Comparison of ENCODE assay signal across 8 worm cellular contexts in the genomic region with DNA sequence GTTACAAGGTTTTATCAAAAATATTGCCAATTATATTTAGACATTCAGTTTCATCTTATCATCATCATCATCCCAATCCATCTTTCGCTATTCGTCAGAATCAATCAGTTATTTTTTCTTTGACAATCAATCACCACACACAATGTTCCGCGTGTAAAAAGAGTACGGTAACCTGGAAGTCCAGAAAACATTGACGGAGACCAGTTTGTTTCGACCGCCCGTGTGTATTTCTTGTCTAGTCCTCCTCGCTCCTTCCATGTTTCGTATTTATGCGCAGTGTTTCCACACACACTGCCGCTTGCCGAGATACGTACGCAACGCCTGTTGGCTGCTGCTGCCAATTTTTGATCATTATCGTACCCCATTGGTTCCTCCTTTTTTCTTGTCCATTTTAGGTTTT.
A peak's percentile ranks its signal among the peaks of the same experiment; 100 is the strongest.
TF ChIP-seq lines count a peak whose summit lies in the region.

No protein-coding gene starts in this region.

TF ChIP-seq in whole organism, L1 larva, 84 proteins besides CTCF, POLR2A, EP300 and RAD21 (continues in another document):
- peak in 3 of 6 experiments; percentile 11 to 61 (median 38) for TF ChIP-seq elt-3 (tag; optimal IDR thresholded peaks at IDR 0.05; lab: Kevin White, UChicago)
- TF ChIP-seq mep-1 (tag; optimal IDR thresholded peaks at IDR 0.05; lab: Kevin White, UChicago): peak; percentile 33
- TF ChIP-seq dpl-1 (GFP tag; optimal IDR thresholded peaks at IDR 0.05; lab: Kevin White, UChicago): peak in 1 of 3 experiments; percentile 8
- TF ChIP-seq nhr-20 (tag; optimal IDR thresholded peaks at IDR 0.05; lab: Kevin White, UChicago): peak; percentile 43
- TF ChIP-seq unc-130 (tag; optimal IDR thresholded peaks at IDR 0.05; lab: Kevin White, UChicago): peak; percentile 51
- peak; percentile 29 for TF ChIP-seq tbx-2 (tag; optimal IDR thresholded peaks at IDR 0.05; lab: Kevin White, UChicago)
- peak; percentile 3 to 49 for TF ChIP-seq lin-35 (GFP tag; optimal IDR thresholded peaks at IDR 0.05; lab: Kevin White, UChicago)
- peak; percentile 76 for TF ChIP-seq blmp-1 (tag; optimal IDR thresholded peaks at IDR 0.05; lab: Kevin White, UChicago)
- peak in 1 of 2 experiments; percentile 53 for TF ChIP-seq mdl-1 (tag; optimal IDR thresholded peaks at IDR 0.05; lab: Kevin White, UChicago)
- no peak for TF ChIP-seq zip-4 (GFP tag; optimal IDR thresholded peaks at IDR 0.05; lab: Kevin White, UChicago)

TF ChIP-seq in whole organism, L2 larva, 48 proteins besides CTCF, POLR2A, EP300 and RAD21 (continues in another document):
- TF ChIP-seq sma-3 (GFP tag; optimal IDR thresholded peaks at IDR 0.05; lab: Kevin White, UChicago) (peak; percentile 29), unc-55 (GFP tag; optimal IDR thresholded peaks at IDR 0.05; lab: Kevin White, UChicago) (no peak), ceh-82 (tag; optimal IDR thresholded peaks at IDR 0.05; lab: Kevin White, UChicago) (no peak), skn-1 (tag; optimal IDR thresholded peaks at IDR 0.05; lab: Kevin White, UChicago) (no peak), fos-1 (tag; optimal IDR thresholded peaks at IDR 0.05; lab: Kevin White, UChicago) (peak; percentile 36), lin-11 (tag; optimal IDR thresholded peaks at IDR 0.05; lab: Kevin White, UChicago) (no peak), mbf-1 (tag; optimal IDR thresholded peaks at IDR 0.05; lab: Kevin White, UChicago) (no peak), zag-1 (tag; optimal IDR thresholded peaks at IDR 0.05; lab: Kevin White, UChicago) (no peak), lin-13 (GFP tag; optimal IDR thresholded peaks at IDR 0.05; lab: Kevin White, UChicago) (peak; percentile 5), ZK546.5 (tag; optimal IDR thresholded peaks at IDR 0.05; lab: Kevin White, UChicago) (no peak)

TF ChIP-seq in whole organism, L3 larva, 47 proteins besides CTCF, POLR2A, EP300 and RAD21 (continues in another document):
- TF ChIP-seq ama-1 (optimal IDR thresholded peaks at IDR 0.05; lab: Kevin White, UChicago) (peak; percentile 45), skn-1 (tag; optimal IDR thresholded peaks at IDR 0.05; lab: Kevin White, UChicago) (peak; percentile 18), nfya-1 (tag; optimal IDR thresholded peaks at IDR 0.05; lab: Kevin White, UChicago; ENCODE audit: insufficient read depth) (peak; percentile 95), hmg-11 (tag; optimal IDR thresholded peaks at IDR 0.05; lab: Kevin White, UChicago) (peak; percentile 5), elt-2 (tag; optimal IDR thresholded peaks at IDR 0.05; lab: Kevin White, UChicago) (peak; percentile 58), nhr-11 (tag; optimal IDR thresholded peaks at IDR 0.05; lab: Kevin White, UChicago) (no peak), lin-39 (tag; optimal IDR thresholded peaks at IDR 0.05; lab: Kevin White, UChicago) (peak; percentile 40), egl-5 (tag; optimal IDR thresholded peaks at IDR 0.05; lab: Kevin White, UChicago) (no peak), ceh-28 (tag; optimal IDR thresholded peaks at IDR 0.05; lab: Kevin White, UChicago) (peak; percentile 28), nhr-76 (tag; optimal IDR thresholded peaks at IDR 0.05; lab: Kevin White, UChicago) (no peak), unc-39 (tag; optimal IDR thresholded peaks at IDR 0.05; lab: Kevin White, UChicago) (no peak)

TF ChIP-seq in whole organism, L4 larva, 104 proteins besides CTCF, POLR2A, EP300 and RAD21 (continues in another document):
- TF ChIP-seq spr-1 (tag; optimal IDR thresholded peaks at IDR 0.05; lab: Kevin White, UChicago): peak; percentile 45
- TF ChIP-seq zfp-3 (GFP tag; conservative IDR thresholded peaks at IDR 0.05; lab: Robert Waterston, UW): no peak
- no peak for TF ChIP-seq F26F4.8 (GFP tag; conservative IDR thresholded peaks at IDR 0.05; lab: Robert Waterston, UW)
- no peak for TF ChIP-seq aly-2 (tag; optimal IDR thresholded peaks at IDR 0.05; lab: Kevin White, UChicago)
- TF ChIP-seq fos-1 (tag; optimal IDR thresholded peaks at IDR 0.05; lab: Kevin White, UChicago): no peak
- no peak for TF ChIP-seq set-16 (GFP tag; IDR thresholded peaks at IDR 0.05; lab: Robert Waterston, UW)
- TF ChIP-seq lsy-2 (tag; optimal IDR thresholded peaks at IDR 0.05; lab: Kevin White, UChicago): peak; percentile 59 to 81
- TF ChIP-seq mxl-3 (GFP tag; optimal IDR thresholded peaks at IDR 0.05; lab: Kevin White, UChicago): peak; percentile 95
- TF ChIP-seq hif-1 (tag; optimal IDR thresholded peaks at IDR 0.05; lab: Kevin White, UChicago): no peak
- TF ChIP-seq zag-1 (tag; optimal IDR thresholded peaks at IDR 0.05; lab: Kevin White, UChicago): no peak
- TF ChIP-seq daf-8 (GFP tag; IDR thresholded peaks at IDR 0.05; lab: Robert Waterston, UW): no peak
- TF ChIP-seq arid-1 (GFP tag; conservative IDR thresholded peaks at IDR 0.05; lab: Robert Waterston, UW): no peak

TF ChIP-seq in whole organism, early embryonic, 17 proteins besides CTCF, POLR2A, EP300 and RAD21:
- TF ChIP-seq sea-1 (GFP tag; conservative IDR thresholded peaks at IDR 0.05; lab: Robert Waterston, UW) (0 out of 2 replicates have a peak, but pooled peaks have one; percentile 26), tbx-37 (GFP tag; conservative IDR thresholded peaks at IDR 0.05; lab: Robert Waterston, UW) (no peak), aly-1 (tag; optimal IDR thresholded peaks at IDR 0.05; lab: Kevin White, UChicago) (peak; percentile 3)

TF ChIP-seq in whole organism, late embryonic, 69 proteins besides CTCF, POLR2A, EP300 and RAD21:
- TF ChIP-seq ets-4 (tag; optimal IDR thresholded peaks at IDR 0.05; lab: Kevin White, UChicago): peak; percentile 70
- TF ChIP-seq pax-1 (tag; optimal IDR thresholded peaks at IDR 0.05; lab: Kevin White, UChicago): no peak
- peak; percentile 42 for TF ChIP-seq elt-2 (tag; optimal IDR thresholded peaks at IDR 0.05; lab: Kevin White, UChicago)
- TF ChIP-seq K09A11.1 (tag; optimal IDR thresholded peaks at IDR 0.05; lab: Kevin White, UChicago; ENCODE audit: insufficient read depth): no peak
- peak; percentile 68 for TF ChIP-seq nfya-1 (tag; optimal IDR thresholded peaks at IDR 0.05; lab: Kevin White, UChicago)
- TF ChIP-seq Y22D7AL.16 (tag; optimal IDR thresholded peaks at IDR 0.05; lab: Kevin White, UChicago): no peak
- no peak for TF ChIP-seq K02D7.2 (tag; optimal IDR thresholded peaks at IDR 0.05; lab: Kevin White, UChicago)
- no peak for TF ChIP-seq ama-1 (optimal IDR thresholded peaks at IDR 0.05; lab: Kevin White, UChicago)
- no peak for TF ChIP-seq F13H6.1 (tag; optimal IDR thresholded peaks at IDR 0.05; lab: Kevin White, UChicago)
- no peak for TF ChIP-seq hlh-15 (tag; optimal IDR thresholded peaks at IDR 0.05; lab: Kevin White, UChicago)

TF ChIP-seq in whole organism, mixed stage, embryonic, 35 proteins besides CTCF, POLR2A, EP300 and RAD21:
- TF ChIP-seq lin-32 (GFP tag; optimal IDR thresholded peaks at IDR 0.05; lab: Kevin White, UChicago) (no peak), ham-2 (GFP tag; optimal IDR thresholded peaks at IDR 0.05; lab: Kevin White, UChicago) (peak; percentile 28), mep-1 (tag; optimal IDR thresholded peaks at IDR 0.05; lab: Kevin White, UChicago) (peak; percentile 28), sptf-1 (tag; optimal IDR thresholded peaks at IDR 0.05; lab: Kevin White, UChicago) (peak; percentile 25)

TF ChIP-seq in whole organism, young adult, 124 proteins besides CTCF, POLR2A, EP300 and RAD21 (continues in another document):
- TF ChIP-seq gei-17 (GFP tag; optimal IDR thresholded peaks at IDR 0.05; lab: Kevin White, UChicago): no peak
- TF ChIP-seq repo-1 (tag; optimal IDR thresholded peaks at IDR 0.05; lab: Kevin White, UChicago): no peak
- peak; percentile 10 for TF ChIP-seq lin-40 (tag; optimal IDR thresholded peaks at IDR 0.05; lab: Kevin White, UChicago)
- TF ChIP-seq T26A5.8 (tag; optimal IDR thresholded peaks at IDR 0.05; lab: Kevin White, UChicago): no peak
- TF ChIP-seq ama-1 (optimal IDR thresholded peaks at IDR 0.05; lab: Kevin White, UChicago): no peak
- TF ChIP-seq ama-1 (GFP tag; optimal IDR thresholded peaks at IDR 0.05; lab: Kevin White, UChicago): peak in 1 of 2 experiments; percentile 22
- no peak for TF ChIP-seq F10E7.11 (tag; optimal IDR thresholded peaks at IDR 0.05; lab: Kevin White, UChicago)
- TF ChIP-seq hmg-1.2 (GFP tag; IDR thresholded peaks at IDR 0.05; lab: Robert Waterston, UW): no peak
- TF ChIP-seq ceh-27 (GFP tag; optimal IDR thresholded peaks at IDR 0.05; lab: Kevin White, UChicago): no peak
- no peak for TF ChIP-seq snpc-1.1 (tag; optimal IDR thresholded peaks at IDR 0.05; lab: Kevin White, UChicago; ENCODE audit: insufficient read depth)
- 0 out of 2 replicates have a peak, but pooled peaks have one; percentile 20 for TF ChIP-seq dox-1 (GFP tag; IDR thresholded peaks at IDR 0.05; lab: Robert Waterston, UW)
- TF ChIP-seq nhr-90 (tag; optimal IDR thresholded peaks at IDR 0.05; lab: Kevin White, UChicago): no peak
- no peak for TF ChIP-seq Y67H2A.10 (GFP tag; conservative IDR thresholded peaks at IDR 0.05; lab: Robert Waterston, UW)
- TF ChIP-seq rpc-1 (optimal IDR thresholded peaks at IDR 0.05; lab: Kevin White, UChicago): no peak
- TF ChIP-seq rpc-1 (tag; optimal IDR thresholded peaks at IDR 0.05; lab: Kevin White, UChicago): no peak
- TF ChIP-seq bed-1 (GFP tag; IDR thresholded peaks at IDR 0.05; lab: Robert Waterston, UW): no peak
- TF ChIP-seq F37B4.10 (GFP tag; IDR thresholded peaks at IDR 0.05; lab: Robert Waterston, UW): no peak
- TF ChIP-seq die-1 (tag; optimal IDR thresholded peaks at IDR 0.05; lab: Kevin White, UChicago): no peak
- peak; percentile 48; the same call in 1 of the 2 replicates for TF ChIP-seq B0336.3 (GFP tag; IDR thresholded peaks at IDR 0.05; lab: Robert Waterston, UW)
- peak; percentile 12 for TF ChIP-seq attf-5 (GFP tag; optimal IDR thresholded peaks at IDR 0.05; lab: Kevin White, UChicago)
- no peak for TF ChIP-seq nfyb-1 (GFP tag; IDR thresholded peaks at IDR 0.05; lab: Robert Waterston, UW)
- peak; percentile 83 for TF ChIP-seq nhr-80 (tag; optimal IDR thresholded peaks at IDR 0.05; lab: Kevin White, UChicago)
- no peak for TF ChIP-seq dpff-1 (tag; optimal IDR thresholded peaks at IDR 0.05; lab: Kevin White, UChicago)
- no peak for TF ChIP-seq hsf-1 (GFP tag; IDR thresholded peaks at IDR 0.05; lab: Robert Waterston, UW)
- TF ChIP-seq F52B5.7 (tag; optimal IDR thresholded peaks at IDR 0.05; lab: Kevin White, UChicago): no peak
- no peak for TF ChIP-seq snpc-4 (GFP tag; optimal IDR thresholded peaks at IDR 0.05; lab: Kevin White, UChicago)
- TF ChIP-seq snpc-4 (tag; optimal IDR thresholded peaks at IDR 0.05; lab: Kevin White, UChicago): peak in 1 of 4 experiments; percentile 44
- TF ChIP-seq let-607 (tag; optimal IDR thresholded peaks at IDR 0.05; lab: Kevin White, UChicago): peak in 1 of 2 experiments; percentile 40
- no peak for TF ChIP-seq nfya-2 (GFP tag; IDR thresholded peaks at IDR 0.05; lab: Robert Waterston, UW)
- no peak for TF ChIP-seq ztf-18 (tag; optimal IDR thresholded peaks at IDR 0.05; lab: Kevin White, UChicago)
- TF ChIP-seq hmg-20 (GFP tag; IDR thresholded peaks at IDR 0.05; lab: Robert Waterston, UW): no peak
- TF ChIP-seq ztf-26 (tag; optimal IDR thresholded peaks at IDR 0.05; lab: Kevin White, UChicago): peak; percentile 29
- peak; percentile 6 for TF ChIP-seq tbp1 (GFP tag; optimal IDR thresholded peaks at IDR 0.05; lab: Kevin White, UChicago)
